Worm (Caenorhabditis elegans) whole organism, mixed stage, embryonic: ENCODE data around the gene tag-18.

Experiments
- elt-3 ChIP-seq: fragments of 150-350 bp; optimal IDR thresholded peaks from 2 replicates; lab custom pipeline; 2014; ENCODE audit warnings: missing biosample characterization, missing genetic modification characterization
- lin-13 ChIP-seq: fragments of 150-350 bp; optimal IDR thresholded peaks from 2 replicates; lab custom pipeline; 2014; ENCODE audit warnings: missing biosample characterization, missing genetic modification characterization
- mls-2 ChIP-seq: sonication (generic microtip); optimal IDR thresholded peaks from 2 replicates; lab custom pipeline; 2016; ENCODE audit warnings: mild to moderate bottlenecking, missing genetic modification characterization, moderate library complexity, missing compliant biosample characterization
- nhr-2 ChIP-seq: fragments of 150-350 bp; optimal IDR thresholded peaks from 2 replicates; lab custom pipeline; 2014; ENCODE audit warnings: missing biosample characterization, missing genetic modification characterization
- nhr-237 ChIP-seq: fragments of 150-350 bp; optimal IDR thresholded peaks from 2 replicates; lab custom pipeline; 2014; ENCODE audit warnings: missing biosample characterization, missing genetic modification characterization
- nhr-76 ChIP-seq: sonication (generic microtip); optimal IDR thresholded peaks from 2 replicates; lab custom pipeline; 2017; ENCODE audit warnings: missing biosample characterization, missing genetic modification characterization
- pha-4 ChIP-seq: fragments of 150-350 bp; optimal IDR thresholded peaks from 2 replicates; lab custom pipeline; 2018; ENCODE audit warnings: missing biosample characterization, missing genetic modification reagents, missing genetic modification characterization
- tbx-8 ChIP-seq: fragments of 200-800 bp; sonication (Bioruptor generic); optimal IDR thresholded peaks from 2 replicates; lab custom pipeline; 2018; ENCODE audit warnings: mild to moderate bottlenecking, missing genetic modification characterization, moderate library complexity, missing compliant biosample characterization
- unc-120 ChIP-seq: sonication (generic microtip); optimal IDR thresholded peaks from 2 replicates; lab custom pipeline; 2017; ENCODE audit warnings: missing genetic modification characterization, missing compliant biosample characterization; ENCODE audit not compliant: poor library complexity, severe bottlenecking
- unc-62 ChIP-seq: fragments of 150-350 bp; optimal IDR thresholded peaks from 2 replicates; lab custom pipeline; 2014; ENCODE audit warnings: missing biosample characterization, missing genetic modification reagents, missing genetic modification characterization

ce11 chrX:3759820-3760219 is 26.0 kb upstream of the tag-18 start:
- TF ChIP-seq nhr-237 (tag; lab: Kevin White, UChicago): no peak
- no peak for TF ChIP-seq tbx-8
- TF ChIP-seq mls-2: no peak
- no peak for TF ChIP-seq elt-3
- TF ChIP-seq unc-62 (GFP tag; lab: Kevin White, UChicago): no peak
- TF ChIP-seq unc-120 (tag; lab: Kevin White, UChicago): no peak
- TF ChIP-seq pha-4 (tag; lab: Kevin White, UChicago): no peak
- TF ChIP-seq lin-13: no peak
- no peak for TF ChIP-seq nhr-76 (tag; lab: Kevin White, UChicago)
- TF ChIP-seq nhr-2 (tag; lab: Kevin White, UChicago): no peak
